Worm (Caenorhabditis elegans): ENCODE data around the gene nlp-24.

- TF ChIP-seq aptf-2 (GFP tag; conservative IDR thresholded peaks at IDR 0.05) (no peak), nfya-2 (GFP tag; IDR thresholded peaks at IDR 0.05) (no peak), snpc-1.1 (tag; optimal IDR thresholded peaks at IDR 0.05; ENCODE audit: insufficient read depth) (no peak), T26A5.8 (tag; optimal IDR thresholded peaks at IDR 0.05) (no peak), Y95B8A.8 (GFP tag; IDR thresholded peaks at IDR 0.05) (no peak), sea-2 (GFP tag; IDR thresholded peaks at IDR 0.05) (no peak), Y79H2A.3 (GFP tag; conservative IDR thresholded peaks at IDR 0.05) (no peak), ztf-18 (tag; optimal IDR thresholded peaks at IDR 0.05) (no peak), Y67H2A.10 (GFP tag; conservative IDR thresholded peaks at IDR 0.05) (no peak)
Observed at ce11 chrV:11627837-11628236, 11.7 kb downstream of the nlp-24 start.
